Fruit fly (Drosophila melanogaster): ENCODE measurements around the gene CG32857.

DNA sequence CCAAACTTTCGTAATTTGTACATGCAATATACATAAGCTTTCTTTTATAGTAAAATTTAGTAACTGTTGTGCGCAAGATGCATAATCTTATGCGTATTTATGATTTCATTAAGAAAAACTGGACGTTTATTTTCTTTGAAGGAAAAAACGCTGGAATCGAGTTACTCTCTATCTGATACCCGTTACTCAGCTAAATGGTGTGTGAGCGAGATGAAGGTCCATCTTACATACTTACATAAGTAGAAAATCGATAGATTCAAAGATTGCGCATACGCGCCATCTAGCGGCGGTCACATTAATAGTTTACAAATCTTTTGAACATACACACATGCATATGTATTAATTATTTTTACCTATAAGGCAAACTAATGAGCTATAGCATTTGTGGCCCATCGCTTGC lies 11.9 kb downstream of the CG32857 start:
- TF ChIP-seq h (optimal IDR thresholded peaks at IDR 0.05) (no peak), Sin3A (optimal IDR thresholded peaks at IDR 0.05) (no peak), ttk (optimal IDR thresholded peaks at IDR 0.05) (no peak), psq (optimal IDR thresholded peaks at IDR 0.05) (no peak)

Data from Kc167 (cell line).